Fruit fly (Drosophila melanogaster) whole organism, embryonic: ENCODE results near the gene CG13131.

Source experiments
- Ada2b ChIP-seq: fragments of 200-800 bp; sonication (Bioruptor generic); IDR thresholded peaks from 2 replicates; pipeline ENCODE4 v1.3.6; 2022; ENCODE audit warnings: missing biosample characterization, missing genetic modification characterization
- B-H2 ChIP-seq: fragments of 200-800 bp; sonication (Bioruptor generic); optimal IDR thresholded peaks from 2 replicates; lab custom pipeline; 2018; ENCODE audit warnings: missing biosample characterization, mild to moderate bottlenecking, missing genetic modification characterization
- CG10979 ChIP-seq: fragments of 200-800 bp; sonication (Bioruptor generic); optimal IDR thresholded peaks from 2 replicates; lab custom pipeline; 2018; ENCODE audit warnings: missing biosample characterization, mild to moderate bottlenecking, missing genetic modification characterization, moderate library complexity
- CG15479 ChIP-seq: fragments of 200-800 bp; sonication (Bioruptor generic); optimal IDR thresholded peaks from 3 replicates; lab custom pipeline; 2019; ENCODE audit warnings: missing biosample characterization, mild to moderate bottlenecking, missing genetic modification characterization, moderate library complexity
- CG17829 ChIP-seq: fragments of 200-800 bp; optimal IDR thresholded peaks from 2 replicates; lab custom pipeline; 2019; ENCODE audit warnings: missing biosample characterization, mild to moderate bottlenecking, missing genetic modification characterization, moderate library complexity
- CG2120 ChIP-seq: fragments of 200-800 bp; sonication (Bioruptor generic); optimal IDR thresholded peaks from 3 replicates; lab custom pipeline; 2016; ENCODE audit warnings: missing biosample characterization, missing genetic modification characterization
- CG30431 ChIP-seq: fragments of 200-800 bp; sonication (Bioruptor generic); optimal IDR thresholded peaks from 2 replicates; lab custom pipeline; 2017; ENCODE audit warnings: missing biosample characterization, missing genetic modification characterization
- CG32767 ChIP-seq: fragments of 200-800 bp; sonication (Bioruptor generic); IDR thresholded peaks from 2 replicates; pipeline ENCODE4 v1.3.6; 2022; ENCODE audit warnings: missing biosample characterization, missing genetic modification characterization
- CG3281 ChIP-seq: fragments of 200-800 bp; sonication (Bioruptor generic); optimal IDR thresholded peaks from 3 replicates; lab custom pipeline; 2017; ENCODE audit warnings: missing biosample characterization, mild to moderate bottlenecking, missing genetic modification characterization
- CG7556 ChIP-seq: fragments of 200-800 bp; sonication (Bioruptor generic); optimal IDR thresholded peaks from 2 replicates; lab custom pipeline; 2017; ENCODE audit warnings: missing biosample characterization, mild to moderate bottlenecking, missing genetic modification characterization
- CG8290 ChIP-seq, 3 experiments: fragments of 200-800 bp; sonication (Bioruptor generic); optimal IDR thresholded peaks; 2 replicates each; lab custom pipeline; 2016 to 2019; ENCODE audit warnings: missing biosample characterization in 3 of 3, missing genetic modification characterization in 3 of 3, mild to moderate bottlenecking in 2 of 3, moderate library complexity in 1 of 3
- CG9876 ChIP-seq: fragments of 200-800 bp; sonication (Bioruptor generic); optimal IDR thresholded peaks from 2 replicates; lab custom pipeline; 2016; ENCODE audit warnings: missing biosample characterization, missing genetic modification characterization
- Deaf1 ChIP-seq: fragments of 200-800 bp; optimal IDR thresholded peaks from 3 replicates; lab custom pipeline; 2019; ENCODE audit warnings: missing biosample characterization, mild to moderate bottlenecking, missing genetic modification characterization, moderate library complexity
- Dll ChIP-seq: fragments of 200-800 bp; sonication (Bioruptor generic); IDR thresholded peaks from 4 replicates; pipeline ENCODE4 v1.3.6; 2022; ENCODE audit warnings: missing biosample characterization, missing genetic modification characterization; ENCODE audit not compliant: partially characterized antibody
- E2f2 ChIP-seq: fragments of 200-800 bp; sonication (Bioruptor generic); IDR thresholded peaks from 2 replicates; pipeline ENCODE4 v1.3.6; 2022; ENCODE audit warnings: missing biosample characterization, missing genetic modification characterization
- ERR ChIP-seq: fragments of 200-800 bp; sonication (Bioruptor generic); optimal IDR thresholded peaks from 2 replicates; lab custom pipeline; 2016; ENCODE audit warnings: missing biosample characterization, missing genetic modification characterization
- Kr ChIP-seq: fragments of 200-800 bp; sonication (Bioruptor generic); optimal IDR thresholded peaks from 2 replicates; lab custom pipeline; 2017; ENCODE audit warnings: missing biosample characterization, mild to moderate bottlenecking, missing genetic modification characterization
- Mes4 ChIP-seq: fragments of 200-800 bp; sonication (Bioruptor generic); optimal IDR thresholded peaks from 2 replicates; lab custom pipeline; 2016; ENCODE audit warnings: missing biosample characterization, missing genetic modification characterization
- NFAT ChIP-seq: fragments of 200-800 bp; sonication (Bioruptor generic); IDR thresholded peaks from 2 replicates; pipeline ENCODE4 v1.3.6; 2022; ENCODE audit warnings: missing biosample characterization, missing genetic modification characterization
- NK7.1 ChIP-seq: fragments of 200-800 bp; sonication (Bioruptor generic); optimal IDR thresholded peaks from 3 replicates; lab custom pipeline; 2016; ENCODE audit warnings: missing biosample characterization, missing genetic modification characterization
- Nf-YA ChIP-seq: fragments of 200-800 bp; sonication (Bioruptor generic); IDR thresholded peaks from 2 replicates; pipeline ENCODE4 v1.3.6; 2022; ENCODE audit warnings: missing biosample characterization, missing genetic modification characterization
- Six4 ChIP-seq: fragments of 200-800 bp; sonication (Bioruptor generic); optimal IDR thresholded peaks from 2 replicates; lab custom pipeline; 2016; ENCODE audit warnings: missing biosample characterization, missing genetic modification characterization
- Sox102F ChIP-seq: fragments of 200-800 bp; sonication (Bioruptor generic); optimal IDR thresholded peaks from 2 replicates; lab custom pipeline; 2018; ENCODE audit warnings: missing biosample characterization, mild to moderate bottlenecking, missing genetic modification characterization, moderate library complexity
- Spps ChIP-seq: fragments of 200-800 bp; sonication (Bioruptor generic); optimal IDR thresholded peaks from 2 replicates; lab custom pipeline; 2018; ENCODE audit warnings: missing biosample characterization, mild to moderate bottlenecking, missing genetic modification characterization
- Xrp1 ChIP-seq: fragments of 200-800 bp; sonication (Bioruptor generic); IDR thresholded peaks from 2 replicates; pipeline ENCODE4 v1.3.6; 2022; ENCODE audit warnings: missing biosample characterization, missing genetic modification characterization
- aop ChIP-seq: fragments of 200-800 bp; sonication (Bioruptor generic); IDR thresholded peaks from 2 replicates; pipeline ENCODE4 v1.3.6; 2022; ENCODE audit warnings: missing biosample characterization, missing genetic modification characterization
- cg ChIP-seq: fragments of 200-800 bp; sonication (Bioruptor generic); optimal IDR thresholded peaks from 3 replicates; lab custom pipeline; 2019; ENCODE audit warnings: missing biosample characterization, mild to moderate bottlenecking, missing genetic modification characterization, moderate library complexity
- crc ChIP-seq: fragments of 200-800 bp; sonication (Bioruptor generic); optimal IDR thresholded peaks from 2 replicates; lab custom pipeline; 2016; ENCODE audit warnings: missing biosample characterization, missing genetic modification characterization
- dmrt99B ChIP-seq: fragments of 200-800 bp; sonication (Bioruptor generic); optimal IDR thresholded peaks from 2 replicates; lab custom pipeline; 2018; ENCODE audit warnings: missing biosample characterization, mild to moderate bottlenecking, missing genetic modification characterization, moderate library complexity
- dpn ChIP-seq, 2 experiments: fragments of 200-800 bp; sonication (Bioruptor generic); optimal IDR thresholded peaks; 3 replicates each; lab custom pipeline; 2016; ENCODE audit warnings: missing biosample characterization in 2 of 2, missing genetic modification characterization in 2 of 2
- esg ChIP-seq: fragments of 200-800 bp; sonication (Bioruptor generic); conservative IDR thresholded peaks from 2 replicates; pipeline ENCODE4 v1.3.6; 2022; ENCODE audit warnings: missing biosample characterization, missing genetic modification characterization
- hb ChIP-seq: fragments of 200-800 bp; sonication (Bioruptor generic); IDR thresholded peaks from 3 replicates; pipeline ENCODE4 v1.3.6; 2022; ENCODE audit warnings: missing biosample characterization, missing genetic modification characterization; ENCODE audit not compliant: partially characterized antibody
- kah ChIP-seq: fragments of 200-800 bp; sonication (Bioruptor generic); optimal IDR thresholded peaks from 2 replicates; lab custom pipeline; 2018; ENCODE audit warnings: missing biosample characterization, mild to moderate bottlenecking, missing genetic modification characterization
- kni ChIP-seq: fragments of 200-800 bp; sonication (Bioruptor generic); optimal IDR thresholded peaks from 3 replicates; lab custom pipeline; 2017; ENCODE audit warnings: mild to moderate bottlenecking, missing biosample characterization, missing genetic modification reagents, missing genetic modification characterization
- lilli ChIP-seq: fragments of 200-800 bp; sonication (Bioruptor generic); optimal IDR thresholded peaks from 3 replicates; lab custom pipeline; 2016; ENCODE audit warnings: missing biosample characterization, missing genetic modification characterization
- lola ChIP-seq, 3 experiments: fragments of >200 bp in 2 of 3; fragments of 200-800 bp in 1 of 3; sonication (Bioruptor generic) in 1 of 3; optimal IDR thresholded peaks; 2 replicates each; lab custom pipeline; 2017 to 2019; ENCODE audit warnings: missing biosample characterization in 3 of 3, missing genetic modification characterization in 3 of 3, mild to moderate bottlenecking in 1 of 3, moderate library complexity in 1 of 3
- lov ChIP-seq, 2 experiments: fragments of 200-800 bp in 1 of 2; fragments of >200 bp in 1 of 2; sonication (Bioruptor generic) in 1 of 2; IDR thresholded peaks in 1 of 2; optimal IDR thresholded peaks in 1 of 2; 2 replicates in 1 of 2; 3 replicates in 1 of 2; pipeline versions ENCODE4 v1.3.6 to Lab custom; 2017 to 2022; ENCODE audit warnings: missing biosample characterization in 1 of 2, missing genetic modification characterization in 1 of 2
- prd ChIP-seq, 3 experiments: fragments of >200 bp in 2 of 3; fragments of 200-800 bp in 1 of 3; sonication (Bioruptor generic) in 1 of 3; optimal IDR thresholded peaks in 2 of 3; IDR thresholded peaks in 1 of 3; 2 replicates in 2 of 3; 3 replicates in 1 of 3; pipeline versions ENCODE4 v1.3.6 to Lab custom; 2017 to 2022; ENCODE audit warnings: missing biosample characterization in 1 of 3, missing genetic modification characterization in 1 of 3
- pros ChIP-seq: fragments of 200-800 bp; sonication (Bioruptor generic); optimal IDR thresholded peaks from 3 replicates; lab custom pipeline; 2019; ENCODE audit warnings: missing biosample characterization, mild to moderate bottlenecking, missing genetic modification characterization, moderate library complexity
- psq ChIP-seq: fragments of 200-800 bp; sonication (Bioruptor generic); optimal IDR thresholded peaks from 2 replicates; lab custom pipeline; 2017; ENCODE audit warnings: missing biosample characterization, missing genetic modification characterization
- sqz ChIP-seq: fragments of 200-800 bp; sonication (Bioruptor generic); optimal IDR thresholded peaks from 3 replicates; lab custom pipeline; 2018; ENCODE audit warnings: missing biosample characterization, mild to moderate bottlenecking, missing genetic modification characterization
- sug ChIP-seq: fragments of 200-800 bp; optimal IDR thresholded peaks from 2 replicates; lab custom pipeline; 2019; ENCODE audit warnings: missing biosample characterization, mild to moderate bottlenecking, missing genetic modification characterization, moderate library complexity
- twi ChIP-seq: fragments of 200-800 bp; optimal IDR thresholded peaks from 2 replicates; lab custom pipeline; 2019; ENCODE audit warnings: missing biosample characterization, mild to moderate bottlenecking, missing genetic modification characterization, moderate library complexity
- vfl ChIP-seq: fragments of 200-800 bp; sonication (Bioruptor generic); optimal IDR thresholded peaks from 2 replicates; lab custom pipeline; 2016; ENCODE audit warnings: missing biosample characterization, missing genetic modification characterization
- yki ChIP-seq: fragments of >200 bp; optimal IDR thresholded peaks from 3 replicates; lab custom pipeline; 2018

CG13131 gene

DNA sequence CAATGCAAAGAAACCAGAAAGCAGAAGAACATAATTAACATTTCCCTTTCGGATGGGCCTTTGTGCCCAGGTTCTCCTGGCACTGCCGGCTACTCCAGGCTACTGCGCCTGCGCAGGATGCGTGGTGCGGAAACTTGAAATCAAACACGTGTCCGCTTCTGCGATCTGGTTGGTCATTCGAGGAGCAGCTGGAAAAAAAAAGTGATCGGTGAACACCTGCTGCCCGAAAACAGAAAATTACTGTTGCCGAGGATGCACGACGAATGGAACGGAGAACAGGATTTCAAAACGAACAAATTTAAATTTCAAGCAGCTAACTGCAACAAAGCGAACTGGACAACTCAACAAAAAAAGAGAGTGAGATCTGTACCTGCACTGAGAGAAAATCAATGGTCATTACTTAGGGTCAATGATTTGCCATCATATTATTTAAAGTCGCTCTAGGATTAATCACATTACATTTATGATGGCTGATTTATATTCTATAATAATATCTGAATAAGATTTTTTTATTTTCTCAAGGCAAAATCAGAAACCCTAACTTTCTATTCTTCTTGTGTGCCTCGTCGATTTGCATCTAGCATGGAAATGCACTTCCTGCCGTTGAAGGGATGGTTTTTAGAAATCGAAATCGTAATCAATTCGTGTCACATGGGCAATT, 27.3 kb downstream of the CG13131 start (continued):
- TF ChIP-seq CG2120, result no peak
- peak; percentile 73 for TF ChIP-seq Xrp1 (GFP tag; lab: Robert Waterston, UW)
- no peak for TF ChIP-seq NK7.1 (GFP tag; lab: Kevin White, UChicago)
- TF ChIP-seq CG7556 (GFP tag; lab: Kevin White, UChicago), result peak; percentile 15
- TF ChIP-seq ERR (GFP tag; lab: Kevin White, UChicago), result no peak
- no peak for TF ChIP-seq Ada2b (GFP tag; lab: Robert Waterston, UW)
- no peak for TF ChIP-seq dpn (GFP tag; optimal IDR thresholded peaks at IDR 0.05; lab: Kevin White, UChicago)
- no peak for TF ChIP-seq Six4 (GFP tag; lab: Kevin White, UChicago)
- no peak for TF ChIP-seq hb (GFP tag; lab: Robert Waterston, UW)
- TF ChIP-seq Spps (tag; lab: Kevin White, UChicago), result no peak
- TF ChIP-seq sqz (GFP tag; lab: Kevin White, UChicago), result no peak
- TF ChIP-seq CG3281 (GFP tag; lab: Kevin White, UChicago), result no peak
- TF ChIP-seq yki, result no peak
- TF ChIP-seq lilli (GFP tag; lab: Kevin White, UChicago), result no peak
- TF ChIP-seq lov (optimal IDR thresholded peaks at IDR 0.05; lab: Kevin White, UChicago), result no peak
- peak; percentile 67; the same call in 1 of the 3 replicates for TF ChIP-seq lov (GFP tag; IDR thresholded peaks at IDR 0.05; lab: Robert Waterston, UW)
- no peak for TF ChIP-seq psq
- no peak for TF ChIP-seq Mes4 (GFP tag; lab: Kevin White, UChicago)
- TF ChIP-seq esg (GFP tag; lab: Robert Waterston, UW), result no peak
- no peak for TF ChIP-seq dmrt99B (tag; lab: Kevin White, UChicago)
- TF ChIP-seq Deaf1 (tag; lab: Kevin White, UChicago), result no peak
- no peak for TF ChIP-seq Nf-YA (GFP tag; lab: Robert Waterston, UW)
- TF ChIP-seq CG32767 (GFP tag; lab: Robert Waterston, UW), result no peak
- TF ChIP-seq CG10979 (tag; lab: Kevin White, UChicago), result peak; percentile 59
- TF ChIP-seq lola (GFP tag; optimal IDR thresholded peaks at IDR 0.05; lab: Kevin White, UChicago), result peak in 1 of 3 experiments; percentile 66
- TF ChIP-seq CG17829, result peak; percentile 65

DNA sequence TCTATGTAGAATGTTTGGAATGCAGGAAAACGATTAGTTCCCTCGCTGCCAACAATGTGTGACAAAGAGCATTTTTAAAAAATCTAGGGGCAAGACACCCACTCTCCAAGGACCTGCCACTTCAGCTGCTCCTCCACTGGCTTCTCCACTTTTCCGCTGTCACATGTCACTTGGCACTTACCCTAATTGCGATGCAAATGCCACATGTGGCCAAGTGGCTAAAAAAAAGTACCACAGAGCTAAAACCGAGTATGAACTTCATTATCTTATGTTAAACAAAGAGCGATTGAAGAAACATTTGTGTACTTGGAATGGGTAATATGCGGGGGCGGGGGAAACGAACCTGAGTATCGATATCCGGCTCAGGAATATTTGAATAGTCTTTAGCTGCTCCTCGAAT, 28.0 kb downstream of the CG13131 start:
- no peak for TF ChIP-seq Dll
- no peak for TF ChIP-seq sug (tag; lab: Kevin White, UChicago)
- no peak for TF ChIP-seq CG30431 (GFP tag; lab: Kevin White, UChicago)
- TF ChIP-seq kah, result no peak
- no peak for TF ChIP-seq lilli (GFP tag; lab: Kevin White, UChicago)
- peak; percentile 92 for TF ChIP-seq twi (tag; lab: Kevin White, UChicago)
- no peak for TF ChIP-seq NFAT
- peak; percentile 28 for TF ChIP-seq Kr (GFP tag; lab: Kevin White, UChicago)
- TF ChIP-seq, all 482 proteins: peak for 2

DNA sequence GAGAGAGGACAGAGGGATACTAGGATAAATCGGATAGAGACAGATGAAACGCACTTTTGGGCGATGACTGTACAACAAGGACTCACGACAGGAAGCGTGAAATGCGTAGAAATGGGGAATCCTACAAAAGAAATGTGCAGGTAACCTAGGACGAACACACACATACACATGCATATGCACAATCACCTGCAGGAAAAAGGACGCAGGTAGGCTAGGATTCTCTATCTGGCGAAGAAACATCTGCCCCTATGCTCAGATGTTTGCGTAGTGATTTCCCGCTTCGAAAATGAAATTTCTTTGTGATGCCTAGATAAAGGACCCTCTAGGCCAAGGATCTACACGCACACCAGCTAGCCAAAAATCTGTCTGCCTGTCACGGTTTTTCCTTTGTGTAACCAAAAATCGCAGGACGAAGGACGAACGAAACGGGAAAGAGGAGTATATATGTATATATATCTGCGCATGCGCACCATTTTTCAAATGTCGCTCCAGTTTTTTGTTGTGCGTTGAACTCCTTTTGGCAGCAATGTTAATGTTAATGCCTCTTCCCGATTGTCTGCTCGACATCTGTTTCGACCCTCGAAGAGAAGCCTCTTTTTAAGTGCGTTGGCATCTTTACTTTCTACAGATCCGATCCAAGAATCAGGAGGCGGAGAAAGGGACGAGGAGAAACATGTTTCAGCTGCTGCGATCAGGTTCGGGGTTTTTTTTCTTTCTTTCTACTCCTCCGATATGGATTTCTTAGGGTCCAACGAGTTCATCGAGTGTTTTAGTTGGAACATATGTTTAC, 28.9 kb downstream of the CG13131 start:
- TF ChIP-seq CG7556 (GFP tag; lab: Kevin White, UChicago) (no peak), CG15479 (GFP tag; lab: Kevin White, UChicago) (peak; percentile 99), Sox102F (GFP tag; lab: Kevin White, UChicago) (no peak), Deaf1 (tag; lab: Kevin White, UChicago) (no peak), kni (peak; percentile 82), prd (optimal IDR thresholded peaks at IDR 0.05; lab: Kevin White, UChicago) (no peak), prd (GFP tag; IDR thresholded peaks at IDR 0.05; lab: Robert Waterston, UW) (0 out of 3 replicates have a peak, but pooled peaks have one; percentile 20), aop (GFP tag; lab: Robert Waterston, UW) (0 out of 2 replicates have a peak, but pooled peaks have one; percentile 45), E2f2 (no peak), CG8290 (GFP tag; optimal IDR thresholded peaks at IDR 0.05; lab: Kevin White, UChicago) (no peak), CG8290 (tag; optimal IDR thresholded peaks at IDR 0.05; lab: Kevin White, UChicago) (no peak), vfl (GFP tag; lab: Kevin White, UChicago) (peak; percentile 22), sqz (GFP tag; lab: Kevin White, UChicago) (peak; percentile 5), cg (GFP tag; lab: Kevin White, UChicago) (peak; percentile 30), crc (GFP tag; lab: Kevin White, UChicago) (no peak), pros (GFP tag; lab: Kevin White, UChicago) (peak; percentile 89), CG9876 (GFP tag; lab: Kevin White, UChicago) (no peak), B-H2 (GFP tag; lab: Kevin White, UChicago) (no peak)
